Worm (Caenorhabditis elegans) whole organism, late embryonic: ENCODE results near the gene T21C9.6.

Experiments
- ama-1 ChIP-seq: fragments of 150-350 bp; optimal IDR thresholded peaks from 2 replicates; lab custom pipeline; 2014
- dmd-4 ChIP-seq: sonication (generic microtip); optimal IDR thresholded peaks from 2 replicates; lab custom pipeline; 2016; ENCODE audit warnings: borderline replicate concordance, missing genetic modification characterization, missing compliant biosample characterization
- fkh-10 ChIP-seq: fragments of 150-350 bp; optimal IDR thresholded peaks from 2 replicates; lab custom pipeline; 2014; ENCODE audit warnings: missing biosample characterization, missing genetic modification reagents, missing genetic modification characterization
- hlh-6 ChIP-seq: sonication (generic microtip); optimal IDR thresholded peaks from 2 replicates; lab custom pipeline; 2016; ENCODE audit warnings: missing genotype, missing genetic modification characterization, missing compliant biosample characterization
- pag-3 ChIP-seq: sonication (generic microtip); optimal IDR thresholded peaks from 2 replicates; lab custom pipeline; 2016; ENCODE audit warnings: missing compliant biosample characterization, missing genetic modification characterization, borderline replicate concordance
- pat-9 ChIP-seq: fragments of 200-800 bp; sonication (Bioruptor generic); optimal IDR thresholded peaks from 2 replicates; lab custom pipeline; 2018; ENCODE audit warnings: mild to moderate bottlenecking, missing genetic modification characterization, moderate library complexity, missing compliant biosample characterization
- pros-1 ChIP-seq: fragments of 150-350 bp; optimal IDR thresholded peaks from 2 replicates; lab custom pipeline; 2014; ENCODE audit warnings: missing biosample characterization, missing genetic modification reagents, missing genetic modification characterization
- ttx-3 ChIP-seq: sonication (generic microtip); optimal IDR thresholded peaks from 2 replicates; lab custom pipeline; 2016; ENCODE audit warnings: missing genetic modification reagents, missing genetic modification characterization, missing compliant biosample characterization
- unc-55 ChIP-seq: sonication (generic microtip); optimal IDR thresholded peaks from 2 replicates; lab custom pipeline; 2017; ENCODE audit warnings: missing biosample characterization, missing genetic modification reagents, missing genetic modification characterization

DNA sequence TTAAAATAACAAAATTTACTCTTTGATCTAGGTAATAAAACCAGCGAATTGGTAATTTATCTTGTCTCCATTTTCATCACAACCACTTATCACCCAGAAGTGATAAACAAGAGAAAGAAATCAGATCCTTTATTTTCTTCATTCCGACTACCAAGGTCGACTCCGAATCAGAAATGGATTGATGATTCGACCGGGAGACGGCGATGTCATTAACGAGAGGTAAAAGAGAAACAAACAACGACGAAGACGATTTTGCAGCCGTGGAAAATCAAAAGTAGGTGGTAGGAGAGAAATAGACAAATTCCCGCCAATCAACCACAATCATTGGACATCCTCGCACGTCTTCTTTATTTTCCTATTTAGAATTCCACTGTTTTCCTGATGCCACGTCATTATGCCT lies 24.6 kb upstream of the T21C9.6 start:
- TF ChIP-seq pag-3 (no peak), dmd-4 (tag; lab: Kevin White, UChicago) (no peak), pat-9 (tag; lab: Kevin White, UChicago) (no peak), hlh-6 (tag; lab: Kevin White, UChicago) (no peak), ama-1 (lab: Kevin White, UChicago) (no peak), fkh-10 (GFP tag; lab: Kevin White, UChicago) (no peak), ttx-3 (tag; lab: Kevin White, UChicago) (no peak), pros-1 (tag; lab: Kevin White, UChicago) (no peak), unc-55 (GFP tag; lab: Kevin White, UChicago) (no peak)
